Fruit fly (Drosophila melanogaster) whole organism, embryonic: ENCODE measurements around the gene CG31627.

ENCODE experiments used
- Ada2b ChIP-seq: fragments of 200-800 bp; sonication (Bioruptor generic); IDR thresholded peaks from 2 replicates; pipeline ENCODE4 v1.3.6; 2022; ENCODE audit warnings: missing biosample characterization, missing genetic modification characterization
- CG1024 ChIP-seq: fragments of 200-800 bp; sonication (Bioruptor generic); IDR thresholded peaks from 2 replicates; pipeline ENCODE4 v1.3.6; 2022; ENCODE audit warnings: missing biosample characterization, missing genetic modification characterization
- CG10321 ChIP-seq: fragments of 200-800 bp; sonication (Bioruptor generic); IDR thresholded peaks from 2 replicates; pipeline ENCODE4 v1.3.6; 2022; ENCODE audit warnings: missing biosample characterization, missing genetic modification characterization
- CG10959 ChIP-seq: fragments of 200-800 bp; sonication (Bioruptor generic); IDR thresholded peaks from 2 replicates; pipeline ENCODE4 v1.3.6; 2022; ENCODE audit warnings: missing biosample characterization, missing genetic modification characterization
- CG11456 ChIP-seq: fragments of 200-800 bp; sonication (Bioruptor generic); IDR thresholded peaks from 3 replicates; pipeline ENCODE4 v1.3.6; 2022; ENCODE audit warnings: missing biosample characterization, missing genetic modification characterization
- CG12236 ChIP-seq: fragments of 200-800 bp; sonication (Bioruptor generic); optimal IDR thresholded peaks from 2 replicates; lab custom pipeline; 2016; ENCODE audit warnings: missing biosample characterization, missing genetic modification characterization
- CG12744 ChIP-seq: fragments of 200-800 bp; sonication (Bioruptor generic); optimal IDR thresholded peaks from 2 replicates; lab custom pipeline; 2016; ENCODE audit warnings: missing biosample characterization, missing genetic modification characterization
- CG2889 ChIP-seq: fragments of 200-800 bp; sonication (Bioruptor generic); IDR thresholded peaks from 3 replicates; pipeline ENCODE4 v1.3.6; 2022; ENCODE audit warnings: missing biosample characterization, missing genetic modification characterization
- CG3407 ChIP-seq: fragments of 200-800 bp; sonication (Bioruptor generic); optimal IDR thresholded peaks from 2 replicates; lab custom pipeline; 2018; ENCODE audit warnings: missing biosample characterization, mild to moderate bottlenecking, missing genetic modification characterization
- CG4404 ChIP-seq: fragments of 200-800 bp; sonication (Bioruptor generic); IDR thresholded peaks from 2 replicates; pipeline ENCODE4 v1.3.6; 2022; ENCODE audit warnings: missing biosample characterization, missing genetic modification characterization
- CG9437 ChIP-seq: fragments of 200-800 bp; sonication (Bioruptor generic); optimal IDR thresholded peaks from 2 replicates; lab custom pipeline; 2018; ENCODE audit warnings: missing biosample characterization, mild to moderate bottlenecking, missing genetic modification characterization
- D ChIP-seq, 2 experiments: fragments of 200-800 bp in 1 of 2; fragments of >200 bp in 1 of 2; sonication (Bioruptor generic) in 1 of 2; optimal IDR thresholded peaks; 2 replicates in 1 of 2; 3 replicates in 1 of 2; lab custom pipeline; 2017; ENCODE audit warnings: mild to moderate bottlenecking in 1 of 2, missing biosample characterization in 1 of 2, missing genetic modification characterization in 1 of 2, missing genetic modification reagents in 1 of 2
- Dbx ChIP-seq: fragments of 200-800 bp; sonication (Bioruptor generic); IDR thresholded peaks from 3 replicates; pipeline ENCODE4 v1.3.6; 2022; ENCODE audit warnings: missing biosample characterization, missing genetic modification characterization
- Dll ChIP-seq: fragments of 200-800 bp; sonication (Bioruptor generic); IDR thresholded peaks from 4 replicates; pipeline ENCODE4 v1.3.6; 2022; ENCODE audit warnings: missing biosample characterization, missing genetic modification characterization; ENCODE audit not compliant: partially characterized antibody
- Doc3 ChIP-seq: fragments of 200-800 bp; sonication (Bioruptor generic); IDR thresholded peaks from 3 replicates; pipeline ENCODE4 v1.3.6; 2022; ENCODE audit warnings: missing biosample characterization, missing genetic modification characterization; ENCODE audit not compliant: partially characterized antibody
- ERR ChIP-seq: fragments of 200-800 bp; sonication (Bioruptor generic); optimal IDR thresholded peaks from 2 replicates; lab custom pipeline; 2016; ENCODE audit warnings: missing biosample characterization, missing genetic modification characterization
- HLH54F ChIP-seq: fragments of 200-800 bp; sonication (Bioruptor generic); optimal IDR thresholded peaks from 3 replicates; lab custom pipeline; 2016; ENCODE audit warnings: missing biosample characterization, missing genetic modification characterization
- HLHmδ ChIP-seq: fragments of 200-800 bp; sonication (Bioruptor generic); optimal IDR thresholded peaks from 2 replicates; lab custom pipeline; 2018; ENCODE audit warnings: missing biosample characterization, mild to moderate bottlenecking, missing genetic modification characterization, moderate library complexity
- HmgD ChIP-seq: fragments of 200-800 bp; sonication (Bioruptor generic); optimal IDR thresholded peaks from 3 replicates; lab custom pipeline; 2016; ENCODE audit warnings: missing biosample characterization, missing genetic modification characterization
- Lim3 ChIP-seq: fragments of 200-800 bp; sonication (Bioruptor generic); IDR thresholded peaks from 2 replicates; pipeline ENCODE4 v1.3.6; 2022; ENCODE audit warnings: missing biosample characterization, missing genetic modification characterization
- MBD-R2 ChIP-seq: fragments of 200-800 bp; sonication (Bioruptor generic); IDR thresholded peaks from 2 replicates; pipeline ENCODE4 v1.3.6; 2022; ENCODE audit warnings: missing biosample characterization, missing genetic modification characterization
- NK7.1 ChIP-seq: fragments of 200-800 bp; sonication (Bioruptor generic); optimal IDR thresholded peaks from 3 replicates; lab custom pipeline; 2016; ENCODE audit warnings: missing biosample characterization, missing genetic modification characterization
- NfI ChIP-seq: fragments of 200-800 bp; sonication (Bioruptor generic); optimal IDR thresholded peaks from 3 replicates; lab custom pipeline; 2018; ENCODE audit warnings: missing biosample characterization, mild to moderate bottlenecking, missing genetic modification characterization, moderate library complexity
- Oli ChIP-seq: fragments of 200-800 bp; sonication (Bioruptor generic); optimal IDR thresholded peaks from 2 replicates; lab custom pipeline; 2018; ENCODE audit warnings: missing biosample characterization, mild to moderate bottlenecking, missing genetic modification characterization, moderate library complexity
- Tbp ChIP-seq: fragments of >200 bp; optimal IDR thresholded peaks from 2 replicates; lab custom pipeline; 2018; ENCODE audit warnings: missing biosample characterization, missing genetic modification characterization
- Xrp1 ChIP-seq: fragments of 200-800 bp; sonication (Bioruptor generic); IDR thresholded peaks from 2 replicates; pipeline ENCODE4 v1.3.6; 2022; ENCODE audit warnings: missing biosample characterization, missing genetic modification characterization
- br ChIP-seq: fragments of >200 bp; optimal IDR thresholded peaks from 2 replicates; lab custom pipeline; 2017
- cato ChIP-seq: fragments of 200-800 bp; sonication (Bioruptor generic); optimal IDR thresholded peaks from 2 replicates; lab custom pipeline; 2016; ENCODE audit warnings: missing biosample characterization, missing genetic modification characterization, borderline replicate concordance
- dati ChIP-seq: fragments of 200-800 bp; sonication (Bioruptor generic); IDR thresholded peaks from 2 replicates; pipeline ENCODE4 v1.3.6; 2022; ENCODE audit warnings: missing biosample characterization, missing genetic modification characterization
- disco-r ChIP-seq: fragments of 200-800 bp; sonication (Bioruptor generic); optimal IDR thresholded peaks from 2 replicates; lab custom pipeline; 2016; ENCODE audit warnings: missing biosample characterization, missing genetic modification characterization
- fd64A ChIP-seq: fragments of 200-800 bp; sonication (Bioruptor generic); optimal IDR thresholded peaks from 3 replicates; lab custom pipeline; 2018; ENCODE audit warnings: missing biosample characterization, mild to moderate bottlenecking, missing genetic modification characterization
- fu2 ChIP-seq: fragments of 200-800 bp; sonication (Bioruptor generic); optimal IDR thresholded peaks from 2 replicates; lab custom pipeline; 2016; ENCODE audit warnings: missing biosample characterization, missing genetic modification characterization
- gro ChIP-seq: fragments of 200-800 bp; sonication (Bioruptor generic); optimal IDR thresholded peaks from 2 replicates; lab custom pipeline; 2016; ENCODE audit warnings: missing biosample characterization, missing genetic modification characterization
- ham ChIP-seq: fragments of 200-800 bp; sonication (Bioruptor generic); IDR thresholded peaks from 2 replicates; pipeline ENCODE4 v1.3.6; 2022; ENCODE audit warnings: missing biosample characterization, missing genetic modification characterization
- jigr1 ChIP-seq: fragments of 200-800 bp; sonication (Bioruptor generic); IDR thresholded peaks from 3 replicates; pipeline ENCODE4 v1.3.6; 2022; ENCODE audit warnings: missing biosample characterization, missing genetic modification characterization
- kni ChIP-seq: fragments of 200-800 bp; sonication (Bioruptor generic); optimal IDR thresholded peaks from 3 replicates; lab custom pipeline; 2017; ENCODE audit warnings: mild to moderate bottlenecking, missing biosample characterization, missing genetic modification reagents, missing genetic modification characterization
- lilli ChIP-seq: fragments of 200-800 bp; sonication (Bioruptor generic); optimal IDR thresholded peaks from 3 replicates; lab custom pipeline; 2016; ENCODE audit warnings: missing biosample characterization, missing genetic modification characterization
- mirr ChIP-seq: fragments of 200-800 bp; sonication (Bioruptor generic); optimal IDR thresholded peaks from 3 replicates; lab custom pipeline; 2018; ENCODE audit warnings: missing biosample characterization, mild to moderate bottlenecking, missing genetic modification characterization
- pita ChIP-seq: fragments of 200-800 bp; sonication (Bioruptor generic); optimal IDR thresholded peaks from 2 replicates; lab custom pipeline; 2017; ENCODE audit warnings: missing biosample characterization, mild to moderate bottlenecking, missing genetic modification characterization
- pum ChIP-seq: fragments of 200-800 bp; sonication (Bioruptor generic); optimal IDR thresholded peaks from 2 replicates; lab custom pipeline; 2016; ENCODE audit warnings: missing biosample characterization, missing genetic modification characterization
- repo ChIP-seq: fragments of 200-800 bp; sonication (Bioruptor generic); optimal IDR thresholded peaks from 2 replicates; lab custom pipeline; 2016; ENCODE audit warnings: missing biosample characterization, missing genetic modification characterization
- schlank ChIP-seq: fragments of 200-800 bp; sonication (Bioruptor generic); optimal IDR thresholded peaks from 2 replicates; lab custom pipeline; 2018; ENCODE audit warnings: missing biosample characterization, mild to moderate bottlenecking, missing genetic modification characterization
- sens ChIP-seq: fragments of 200-800 bp; sonication (Bioruptor generic); peaks from one replicate; lab custom pipeline; 2016; ENCODE audit warnings: missing biosample characterization, missing genetic modification characterization
- sens-2 ChIP-seq: fragments of 200-800 bp; sonication (Bioruptor generic); IDR thresholded peaks from 2 replicates; pipeline ENCODE4 v1.3.6; 2022; ENCODE audit warnings: missing biosample characterization, missing genetic modification characterization
- sima ChIP-seq: fragments of 200-800 bp; sonication (Bioruptor generic); optimal IDR thresholded peaks from 2 replicates; lab custom pipeline; 2016; ENCODE audit warnings: missing biosample characterization, missing genetic modification characterization
- slp2 ChIP-seq: fragments of 200-800 bp; sonication (Bioruptor generic); optimal IDR thresholded peaks from 2 replicates; lab custom pipeline; 2016; ENCODE audit warnings: missing biosample characterization, missing genetic modification characterization
- tap ChIP-seq: fragments of 200-800 bp; optimal IDR thresholded peaks from 3 replicates; lab custom pipeline; 2019; ENCODE audit warnings: missing biosample characterization, mild to moderate bottlenecking, missing genetic modification characterization, moderate library complexity
- tll ChIP-seq, 2 experiments: fragments of 200-800 bp in 1 of 2; fragments of >200 bp in 1 of 2; sonication (Bioruptor generic) in 1 of 2; optimal IDR thresholded peaks; 2 replicates each; lab custom pipeline; 2017 to 2019; ENCODE audit warnings: missing biosample characterization in 2 of 2, missing genetic modification characterization in 2 of 2, mild to moderate bottlenecking in 1 of 2, moderate library complexity in 1 of 2
- wdn ChIP-seq: fragments of 200-800 bp; sonication (Bioruptor generic); IDR thresholded peaks from 2 replicates; pipeline ENCODE4 v1.3.6; 2022; ENCODE audit warnings: missing biosample characterization, missing genetic modification characterization
- zf30C ChIP-seq: fragments of 200-800 bp; sonication (Bioruptor generic); optimal IDR thresholded peaks from 3 replicates; lab custom pipeline; 2018; ENCODE audit warnings: missing biosample characterization, mild to moderate bottlenecking, missing genetic modification characterization

CG31627 gene

DNA sequence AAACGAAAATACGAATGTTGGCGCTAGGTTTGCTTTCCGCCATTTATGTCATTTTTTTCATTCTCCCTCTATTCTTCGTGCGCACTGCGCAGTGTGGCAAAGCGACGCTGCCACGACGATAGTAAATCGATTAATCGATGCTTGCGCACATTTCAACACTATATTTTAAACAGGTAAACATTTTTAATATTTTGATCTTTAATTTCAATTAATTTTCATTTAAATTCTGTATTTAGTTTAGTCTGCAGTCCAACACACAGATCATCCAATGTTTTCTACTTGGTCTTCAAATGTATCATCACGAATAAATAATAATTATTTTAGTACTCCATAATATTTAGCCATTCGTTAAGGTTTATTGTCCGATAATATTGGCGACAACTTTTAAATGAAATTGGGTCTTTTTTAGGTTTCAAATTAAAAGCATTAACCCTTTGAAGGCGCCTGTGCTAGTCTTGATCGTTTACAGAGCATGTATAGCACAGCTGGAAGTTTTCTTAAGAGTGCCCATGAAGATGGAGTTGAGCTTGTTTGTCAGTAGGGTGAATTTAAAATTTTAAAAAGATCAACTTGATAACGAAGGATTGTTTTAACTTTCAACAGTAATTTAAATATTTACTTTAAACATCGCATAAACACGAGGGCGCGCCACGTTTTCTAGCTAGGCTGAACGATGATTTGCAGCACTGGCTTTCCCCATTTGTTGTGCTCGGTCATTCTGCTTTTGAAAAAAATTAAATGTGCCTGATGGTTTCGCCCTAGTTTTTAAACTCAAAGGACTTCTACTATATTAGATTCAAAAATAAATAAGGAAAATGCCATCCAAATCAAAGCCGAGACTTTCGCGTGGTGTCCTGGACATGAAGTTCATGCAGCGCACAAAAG, 16.6 kb upstream of the CG31627 start, which contains the start of the genes Mpp6 and E2f2 (continued):
- TF ChIP-seq fu2 (GFP tag; lab: Kevin White, UChicago) (no peak), sens-2 (no peak), CG3407 (GFP tag; lab: Kevin White, UChicago) (no peak), slp2 (GFP tag; lab: Kevin White, UChicago) (peak; percentile 0), Ada2b (no peak), HmgD (GFP tag; lab: Kevin White, UChicago) (no peak), D (optimal IDR thresholded peaks at IDR 0.05; lab: Kevin White, UChicago) (no peak), D (GFP tag; optimal IDR thresholded peaks at IDR 0.05; lab: Kevin White, UChicago) (no peak), gro (GFP tag; lab: Kevin White, UChicago) (peak; percentile 22), Oli (tag; lab: Kevin White, UChicago) (no peak), pum (GFP tag; lab: Kevin White, UChicago) (peak; percentile 52), CG12744 (no peak), sima (no peak), HLHmδ (GFP tag; lab: Kevin White, UChicago) (no peak), wdn (no peak), Lim3 (no peak), CG1024 (GFP tag; lab: Robert Waterston, UW) (no peak), CG4404 (no peak; the same call in 1 of the 2 replicates), br (no peak), dati (no peak), pita (GFP tag; lab: Kevin White, UChicago) (no peak), Tbp (peak; percentile 1), HLH54F (GFP tag; lab: Kevin White, UChicago) (peak; percentile 25), sens (GFP tag; lab: Kevin White, UChicago) (peak; percentile 70), CG2889 (GFP tag; lab: Robert Waterston, UW) (no peak), CG12236 (GFP tag; lab: Kevin White, UChicago) (no peak), CG10321 (GFP tag; lab: Robert Waterston, UW) (no peak), CG11456 (GFP tag; lab: Robert Waterston, UW) (peak; percentile 59; the same call in 2 of the 3 replicates), mirr (GFP tag; lab: Kevin White, UChicago) (no peak), NfI (GFP tag; lab: Kevin White, UChicago) (peak; percentile 57), ERR (no peak), jigr1 (GFP tag; lab: Robert Waterston, UW) (no peak), NK7.1 (no peak), schlank (tag; lab: Kevin White, UChicago) (no peak), repo (GFP tag; lab: Kevin White, UChicago) (no peak), CG10959 (GFP tag; lab: Robert Waterston, UW) (no peak), MBD-R2 (GFP tag; lab: Robert Waterston, UW) (peak; percentile 81), fd64A (no peak), zf30C (GFP tag; lab: Kevin White, UChicago) (no peak), Xrp1 (peak; percentile 58), disco-r (GFP tag; lab: Kevin White, UChicago) (no peak), kni (GFP tag; lab: Kevin White, UChicago) (no peak), CG9437 (GFP tag; lab: Kevin White, UChicago) (peak; percentile 27), Doc3 (GFP tag; lab: Robert Waterston, UW) (peak; percentile 57; the same call in 2 of the 3 replicates), lilli (GFP tag; lab: Kevin White, UChicago) (peak; percentile 9), cato (GFP tag; lab: Kevin White, UChicago) (no peak), tap (tag; lab: Kevin White, UChicago) (no peak), Dbx (GFP tag; lab: Robert Waterston, UW) (peak; percentile 87), Dll (GFP tag; lab: Robert Waterston, UW) (peak; percentile 84), tll (GFP tag; optimal IDR thresholded peaks at IDR 0.05; lab: Kevin White, UChicago) (no peak), ham (GFP tag; lab: Robert Waterston, UW) (no peak)
